Worm (Caenorhabditis elegans) whole organism, L2 larva: ENCODE results near the gene Y110A2AL.7.

ENCODE experiments used
- C34F6.9 ChIP-seq: fragments of 150-350 bp; optimal IDR thresholded peaks from 2 replicates; lab custom pipeline; 2014; ENCODE audit warnings: missing biosample characterization, missing genetic modification characterization
- R02D3.7 ChIP-seq: fragments of 150-350 bp; optimal IDR thresholded peaks from 2 replicates; lab custom pipeline; 2014; ENCODE audit warnings: missing biosample characterization, missing genetic modification characterization
- Y55F3AM.14 ChIP-seq: fragments of 200-800 bp; sonication (Bioruptor generic); optimal IDR thresholded peaks from 2 replicates; lab custom pipeline; 2018; ENCODE audit warnings: mild to moderate bottlenecking, missing genetic modification characterization, missing compliant biosample characterization
- ZK546.5 ChIP-seq: sonication (generic microtip); optimal IDR thresholded peaks from 2 replicates; lab custom pipeline; 2017; ENCODE audit warnings: missing biosample characterization, missing genetic modification characterization
- alr-1 ChIP-seq: fragments of 150-350 bp; optimal IDR thresholded peaks from 2 replicates; lab custom pipeline; 2014; ENCODE audit warnings: missing biosample characterization, missing genetic modification characterization
- aly-2 ChIP-seq: fragments of 150-350 bp; optimal IDR thresholded peaks from 2 replicates; lab custom pipeline; 2014; ENCODE audit warnings: missing biosample characterization, missing genetic modification characterization
- ama-1 ChIP-seq: fragments of 150-350 bp; optimal IDR thresholded peaks from 2 replicates; lab custom pipeline; 2018; ENCODE audit warnings: inconsistent platforms
- blmp-1 ChIP-seq: sonication (generic microtip); optimal IDR thresholded peaks from 2 replicates; lab custom pipeline; 2017; ENCODE audit warnings: missing genetic modification characterization, mild to moderate bottlenecking, missing compliant biosample characterization, antibody characterized with exemption, moderate library complexity; ENCODE audit not compliant: insufficient read depth
- egl-27 ChIP-seq: sonication (generic microtip); optimal IDR thresholded peaks from 3 replicates; lab custom pipeline; 2017; ENCODE audit warnings: missing biosample characterization, missing genetic modification reagents, missing genetic modification characterization
- elt-3 ChIP-seq: sonication (generic microtip); optimal IDR thresholded peaks from 2 replicates; lab custom pipeline; 2017; ENCODE audit warnings: missing biosample characterization, missing genetic modification characterization
- fos-1 ChIP-seq: fragments of 150-350 bp; optimal IDR thresholded peaks from 2 replicates; lab custom pipeline; 2014; ENCODE audit warnings: missing biosample characterization, missing genetic modification characterization
- gmeb-1 ChIP-seq: fragments of 150-350 bp; optimal IDR thresholded peaks from 2 replicates; lab custom pipeline; 2014; ENCODE audit warnings: missing biosample characterization, missing genetic modification characterization
- lin-11 ChIP-seq: fragments of 150-350 bp; sonication (generic microtip); optimal IDR thresholded peaks from 2 replicates; lab custom pipeline; 2014; ENCODE audit warnings: missing biosample characterization, missing genetic modification characterization, inconsistent platforms, mixed read lengths
- lin-39 ChIP-seq: fragments of 150-350 bp; optimal IDR thresholded peaks from 2 replicates; lab custom pipeline; 2014; ENCODE audit warnings: missing biosample characterization, missing genetic modification reagents, missing genetic modification characterization
- lsy-2 ChIP-seq, 2 experiments: fragments of 150-350 bp in 1 of 2; sonication (generic microtip) in 1 of 2; optimal IDR thresholded peaks; 2 replicates each; lab custom pipeline; 2014 to 2017; ENCODE audit warnings: missing biosample characterization in 2 of 2, missing genetic modification characterization in 2 of 2
- mbf-1 ChIP-seq: sonication (generic microtip); optimal IDR thresholded peaks from 2 replicates; lab custom pipeline; 2017; ENCODE audit warnings: missing biosample characterization, missing genetic modification characterization
- mdl-1 ChIP-seq, 2 experiments: fragments of 150-350 bp in 1 of 2; sonication (generic microtip) in 1 of 2; optimal IDR thresholded peaks; 2 replicates each; lab custom pipeline; 2017; ENCODE audit warnings: missing biosample characterization in 2 of 2, missing genetic modification characterization in 2 of 2
- nhr-11 ChIP-seq: fragments of 150-350 bp; optimal IDR thresholded peaks from 2 replicates; lab custom pipeline; 2014; ENCODE audit warnings: missing biosample characterization, missing genetic modification characterization
- nhr-12 ChIP-seq: fragments of 150-350 bp; optimal IDR thresholded peaks from 2 replicates; lab custom pipeline; 2014; ENCODE audit warnings: missing biosample characterization, missing genetic modification characterization
- nhr-21 ChIP-seq: fragments of 150-350 bp; optimal IDR thresholded peaks from 2 replicates; lab custom pipeline; 2014; ENCODE audit warnings: missing biosample characterization, missing genetic modification characterization
- nhr-23 ChIP-seq: fragments of 150-350 bp; optimal IDR thresholded peaks from 2 replicates; lab custom pipeline; 2014; ENCODE audit warnings: missing biosample characterization, missing genetic modification reagents, missing genetic modification characterization
- nhr-237 ChIP-seq: fragments of 150-350 bp; optimal IDR thresholded peaks from 2 replicates; lab custom pipeline; 2014; ENCODE audit warnings: missing biosample characterization, missing genetic modification characterization
- nhr-25 ChIP-seq: fragments of 150-350 bp; sonication (generic microtip); optimal IDR thresholded peaks from 3 replicates; lab custom pipeline; 2014; ENCODE audit warnings: missing biosample characterization, missing genetic modification characterization
- nhr-6 ChIP-seq: fragments of 150-350 bp; optimal IDR thresholded peaks from 2 replicates; lab custom pipeline; 2014; ENCODE audit warnings: missing biosample characterization, missing genetic modification characterization
- nhr-77 ChIP-seq: fragments of 150-350 bp; optimal IDR thresholded peaks from 2 replicates; lab custom pipeline; 2014; ENCODE audit warnings: missing biosample characterization, missing genetic modification characterization
- peb-1 ChIP-seq: fragments of 150-350 bp; optimal IDR thresholded peaks from 2 replicates; lab custom pipeline; 2014; ENCODE audit warnings: missing biosample characterization, missing genetic modification characterization
- sem-4 ChIP-seq: fragments of 150-350 bp; optimal IDR thresholded peaks from 2 replicates; lab custom pipeline; 2014; ENCODE audit warnings: missing biosample characterization, missing genetic modification reagents, missing genetic modification characterization
- skn-1 ChIP-seq: sonication (generic microtip); optimal IDR thresholded peaks from 2 replicates; lab custom pipeline; 2017; ENCODE audit warnings: missing biosample characterization, missing genetic modification characterization
- sma-3 ChIP-seq: sonication (generic microtip); optimal IDR thresholded peaks from 2 replicates; lab custom pipeline; 2016; ENCODE audit warnings: missing genetic modification reagents, missing genetic modification characterization, missing compliant biosample characterization
- sma-9 ChIP-seq, 2 experiments: fragments of 150-350 bp in 1 of 2; sonication (generic microtip) in 1 of 2; optimal IDR thresholded peaks; 2 replicates each; lab custom pipeline; 2014 to 2016; ENCODE audit warnings: missing genetic modification characterization in 2 of 2, mild to moderate bottlenecking in 1 of 2, missing biosample characterization in 1 of 2, missing compliant biosample characterization in 1 of 2, missing genetic modification reagents in 1 of 2, moderate library complexity in 1 of 2
- snpc-4 ChIP-seq: fragments of 150-350 bp; optimal IDR thresholded peaks from 2 replicates; lab custom pipeline; 2014; ENCODE audit warnings: missing biosample characterization, missing genetic modification characterization
- unc-39 ChIP-seq: fragments of 150-350 bp; optimal IDR thresholded peaks from 2 replicates; lab custom pipeline; 2014; ENCODE audit warnings: missing biosample characterization, missing genetic modification characterization
- unc-62 ChIP-seq: fragments of 150-350 bp; optimal IDR thresholded peaks from 2 replicates; lab custom pipeline; 2014; ENCODE audit warnings: missing biosample characterization, missing genetic modification reagents, missing genetic modification characterization
- zag-1 ChIP-seq: fragments of 150-350 bp; optimal IDR thresholded peaks from 2 replicates; lab custom pipeline; 2014; ENCODE audit warnings: missing biosample characterization, missing genetic modification characterization
- ztf-1 ChIP-seq: fragments of 200-800 bp; sonication (Bioruptor generic); conservative IDR thresholded peaks from 2 replicates; pipeline ENCODE4 v1.3.6; 2022; ENCODE audit warnings: missing genetic modification characterization, missing compliant biosample characterization
- ztf-4 ChIP-seq: fragments of 150-350 bp; optimal IDR thresholded peaks from 2 replicates; lab custom pipeline; 2014; ENCODE audit warnings: missing biosample characterization, missing genetic modification characterization

Gene Y110A2AL.7

DNA sequence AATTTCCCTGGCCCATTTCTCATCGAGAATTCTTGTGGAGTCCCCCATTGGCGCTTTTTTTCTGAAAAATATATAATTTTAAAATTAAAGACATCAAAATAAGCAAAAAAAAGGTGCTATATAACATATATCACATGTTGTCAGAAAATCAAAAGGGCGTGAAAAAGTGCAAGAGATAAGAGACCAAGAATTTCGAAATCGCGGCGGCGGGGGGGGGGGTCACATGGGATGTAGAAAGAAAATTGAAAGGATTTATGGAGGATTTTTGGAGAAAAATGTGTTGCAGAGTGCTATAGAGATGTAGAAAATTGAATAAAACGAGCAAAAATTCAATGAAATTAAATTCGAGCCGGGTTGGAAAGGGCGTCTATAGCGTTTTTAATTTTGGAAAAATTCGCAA is 11.8 kb downstream of the Y110A2AL.7 start, which contains the start of gene K12H6.6:
Gene K12H6.6 (minus strand): TSS at position 61 of the 400 bp plus-strand sequence.
- peak; percentile 14 for TF ChIP-seq C34F6.9 (tag; lab: Kevin White, UChicago)
- TF ChIP-seq skn-1 (tag; lab: Kevin White, UChicago): no peak

DNA sequence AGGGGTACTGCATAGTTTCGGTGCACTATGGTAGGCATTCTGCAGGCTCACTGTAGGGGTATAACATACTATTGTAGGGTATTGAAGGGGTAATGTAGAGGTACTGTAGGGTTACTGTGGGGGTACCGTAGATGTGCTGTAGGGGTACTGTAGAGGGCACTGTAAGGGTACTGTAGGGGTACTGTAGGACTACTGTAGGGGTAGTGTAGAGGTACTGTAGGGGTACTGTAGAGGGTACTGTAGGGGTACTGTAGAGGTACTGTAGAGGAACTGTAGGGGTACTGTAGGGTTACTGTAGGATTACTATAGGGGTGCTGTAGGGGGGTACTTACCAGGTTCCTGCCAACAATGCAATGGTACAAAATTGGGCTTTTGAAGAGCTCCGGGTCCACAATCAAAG is 12.8 kb downstream of the Y110A2AL.7 start:
- TF ChIP-seq peb-1: no peak
- TF ChIP-seq unc-39 (tag; lab: Kevin White, UChicago): no peak
- TF ChIP-seq nhr-6 (tag; lab: Kevin White, UChicago): no peak
- TF ChIP-seq skn-1 (tag; lab: Kevin White, UChicago): no peak
- no peak for TF ChIP-seq snpc-4 (tag; lab: Kevin White, UChicago)
- no peak for TF ChIP-seq elt-3 (tag; lab: Kevin White, UChicago)
- TF ChIP-seq lin-39 (tag; lab: Kevin White, UChicago): no peak
- no peak for TF ChIP-seq mbf-1
- no peak for TF ChIP-seq aly-2 (tag; lab: Kevin White, UChicago)
- no peak for TF ChIP-seq nhr-25 (tag; lab: Kevin White, UChicago)
- no peak for TF ChIP-seq ztf-1 (GFP tag; lab: Robert Waterston, UW)
- no peak for TF ChIP-seq sem-4 (tag; lab: Kevin White, UChicago)
- no peak for TF ChIP-seq nhr-11 (tag; lab: Kevin White, UChicago)
- TF ChIP-seq ama-1 (lab: Kevin White, UChicago): no peak

DNA sequence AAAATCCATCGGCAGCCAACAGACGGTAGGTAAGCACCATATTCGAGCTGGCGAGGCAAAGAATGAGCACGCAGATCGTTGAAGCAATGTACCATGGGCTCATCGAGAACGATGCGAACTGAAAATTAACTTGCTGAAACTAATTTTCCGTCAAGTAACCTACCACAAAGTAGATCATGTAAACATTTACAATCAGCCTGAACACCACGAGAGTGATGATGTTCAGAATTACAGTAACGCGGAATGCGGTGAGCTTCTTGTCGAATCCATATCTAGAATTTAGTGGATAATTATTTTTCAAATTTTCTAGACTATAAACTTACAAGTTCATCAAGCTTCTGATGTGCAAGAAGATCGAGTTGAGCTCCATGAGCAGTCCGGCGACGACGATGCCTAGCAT is 13.5 kb downstream of the Y110A2AL.7 start:
- no peak for TF ChIP-seq C34F6.9 (tag; lab: Kevin White, UChicago)
- no peak for TF ChIP-seq mdl-1 (tag; optimal IDR thresholded peaks at IDR 0.05; lab: Kevin White, UChicago)
- TF ChIP-seq Y55F3AM.14 (GFP tag; lab: Kevin White, UChicago): no peak
- no peak for TF ChIP-seq R02D3.7 (tag; lab: Kevin White, UChicago)
- no peak for TF ChIP-seq peb-1
- TF ChIP-seq nhr-77 (tag; lab: Kevin White, UChicago): no peak
- no peak for TF ChIP-seq nhr-12

DNA sequence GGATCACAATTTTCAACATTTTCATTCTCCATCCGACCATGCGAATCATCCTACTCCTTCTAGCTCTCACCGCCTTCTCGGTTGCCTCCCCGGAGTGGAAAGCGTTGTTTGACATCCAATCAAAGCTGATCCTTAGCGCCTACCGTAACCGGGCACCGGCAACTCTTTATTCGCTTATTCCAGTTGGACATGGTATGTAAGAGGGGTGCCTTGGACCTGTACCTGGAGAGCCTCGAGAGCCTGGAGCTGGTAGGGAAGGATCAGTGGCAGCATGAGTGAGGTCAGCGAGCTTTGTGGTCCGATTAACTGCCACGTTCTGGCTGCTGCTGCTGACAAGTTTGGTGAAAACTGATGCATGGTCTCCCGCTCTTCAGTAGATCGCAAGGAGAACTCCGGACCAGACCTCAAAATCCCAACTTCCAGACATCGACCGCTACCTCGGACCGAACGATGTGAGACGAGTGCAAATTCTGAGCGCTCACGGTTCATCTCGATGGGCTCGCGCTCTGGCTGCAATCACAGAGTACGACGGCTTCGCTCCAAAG is 15.1 kb downstream of the Y110A2AL.7 start, which contains the start of gene K12H6.8:
Gene K12H6.8 (plus strand): TSS at position 38 of the 545 bp plus-strand sequence.
- TF ChIP-seq peb-1 (no peak), nhr-21 (no peak), ZK546.5 (tag; lab: Kevin White, UChicago) (no peak), mdl-1 (tag; optimal IDR thresholded peaks at IDR 0.05; lab: Kevin White, UChicago) (no peak), nhr-237 (tag; lab: Kevin White, UChicago) (no peak), sem-4 (tag; lab: Kevin White, UChicago) (no peak), Y55F3AM.14 (GFP tag; lab: Kevin White, UChicago) (no peak), sma-9 (GFP tag; optimal IDR thresholded peaks at IDR 0.05; lab: Kevin White, UChicago) (no peak), sma-9 (tag; optimal IDR thresholded peaks at IDR 0.05; lab: Kevin White, UChicago) (no peak), nhr-23 (tag; lab: Kevin White, UChicago) (no peak), egl-27 (tag; lab: Kevin White, UChicago) (no peak), ztf-4 (tag; lab: Kevin White, UChicago) (no peak), lin-39 (tag; lab: Kevin White, UChicago) (no peak), R02D3.7 (tag; lab: Kevin White, UChicago) (no peak), nhr-25 (tag; lab: Kevin White, UChicago) (no peak), sma-3 (GFP tag; lab: Kevin White, UChicago) (no peak), alr-1 (no peak), gmeb-1 (tag; lab: Kevin White, UChicago) (no peak), fos-1 (tag; lab: Kevin White, UChicago) (no peak)

DNA sequence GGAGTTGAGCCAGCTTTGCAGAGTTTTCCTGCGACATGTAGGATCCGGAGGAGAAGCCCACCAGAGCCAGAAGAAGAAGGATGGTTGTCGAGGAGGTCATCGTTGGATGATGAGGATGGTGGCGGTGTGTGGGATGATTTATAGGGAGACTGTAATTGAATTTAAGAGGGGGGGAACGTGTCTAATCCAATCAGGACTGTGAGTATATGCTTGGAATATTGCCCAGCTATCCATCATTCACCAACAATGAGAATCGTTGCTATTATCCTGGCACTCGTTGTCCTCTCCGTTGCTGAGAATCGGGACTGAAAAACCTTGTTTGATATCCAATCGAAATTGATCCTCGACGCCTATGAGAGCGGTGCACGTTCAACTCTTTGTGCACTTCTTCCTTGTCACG is 16.9 kb downstream of the Y110A2AL.7 start, which contains the start of gene K12H6.5:
Gene K12H6.5 (minus strand): TSS at position 101 of the 400 bp plus-strand sequence.
- TF ChIP-seq egl-27 (tag; lab: Kevin White, UChicago) (no peak), lsy-2 (tag; optimal IDR thresholded peaks at IDR 0.05; lab: Kevin White, UChicago) (no peak), nhr-6 (tag; lab: Kevin White, UChicago) (no peak), unc-62 (GFP tag; lab: Kevin White, UChicago) (no peak), zag-1 (tag; lab: Kevin White, UChicago) (no peak), C34F6.9 (tag; lab: Kevin White, UChicago) (no peak), blmp-1 (tag; lab: Kevin White, UChicago) (no peak), nhr-12 (no peak), nhr-21 (no peak), R02D3.7 (tag; lab: Kevin White, UChicago) (no peak), lin-11 (tag; lab: Kevin White, UChicago) (no peak), ztf-4 (tag; lab: Kevin White, UChicago) (no peak), sma-9 (GFP tag; optimal IDR thresholded peaks at IDR 0.05; lab: Kevin White, UChicago) (no peak), sma-9 (tag; optimal IDR thresholded peaks at IDR 0.05; lab: Kevin White, UChicago) (no peak), mdl-1 (tag; optimal IDR thresholded peaks at IDR 0.05; lab: Kevin White, UChicago) (no peak), nhr-25 (tag; lab: Kevin White, UChicago) (no peak)
